Worm (Caenorhabditis elegans) whole organism, early embryonic: ENCODE data around the gene glr-8.

ENCODE experiments used
- B0310.2 ChIP-seq: sonication (generic microtip); optimal IDR thresholded peaks from 2 replicates; lab custom pipeline; 2016; ENCODE audit warnings: mild to moderate bottlenecking, missing genetic modification characterization, missing compliant biosample characterization
- F13C5.2 ChIP-seq: sonication (generic microtip); optimal IDR thresholded peaks from 2 replicates; lab custom pipeline; 2017; ENCODE audit warnings: mild to moderate bottlenecking, missing genetic modification characterization, inconsistent platforms, missing compliant biosample characterization
- ama-1 ChIP-seq: fragments of 150-350 bp; optimal IDR thresholded peaks from 2 replicates; lab custom pipeline; 2014
- ceh-13 ChIP-seq: fragments of 200-800 bp; sonication (Bioruptor generic); optimal IDR thresholded peaks from 2 replicates; lab custom pipeline; 2018; ENCODE audit warnings: mild to moderate bottlenecking, missing genetic modification characterization, missing compliant biosample characterization
- ceh-36 ChIP-seq: sonication (generic microtip); optimal IDR thresholded peaks from 2 replicates; lab custom pipeline; 2016; ENCODE audit warnings: missing genetic modification characterization, inconsistent platforms, missing compliant biosample characterization
- flt-1 ChIP-seq: fragments of 200-800 bp; sonication (Bioruptor generic); IDR thresholded peaks from 2 replicates; pipeline ENCODE4 v1.3.6; 2022; ENCODE audit warnings: missing genetic modification characterization, missing compliant biosample characterization
- hmbx-1 ChIP-seq: sonication (generic microtip); optimal IDR thresholded peaks from 2 replicates; lab custom pipeline; 2016; ENCODE audit warnings: mild to moderate bottlenecking, missing genetic modification characterization, missing compliant biosample characterization
- hmg-4 ChIP-seq: fragments of 200-800 bp; sonication (Bioruptor generic); optimal IDR thresholded peaks from 2 replicates; lab custom pipeline; 2018; ENCODE audit warnings: mild to moderate bottlenecking, missing genetic modification characterization, missing compliant biosample characterization
- pes-1 ChIP-seq: fragments of 200-800 bp; sonication (Bioruptor generic); IDR thresholded peaks from 2 replicates; pipeline ENCODE4 v1.3.6; 2022; ENCODE audit warnings: missing genetic modification reagents, missing genetic modification characterization, missing compliant biosample characterization
- scrt-1 ChIP-seq: fragments of 200-800 bp; sonication (Bioruptor generic); IDR thresholded peaks from 2 replicates; pipeline ENCODE4 v1.3.6; 2022; ENCODE audit warnings: missing genetic modification characterization, missing compliant biosample characterization
- tbx-11 ChIP-seq: fragments of 200-800 bp; sonication (Bioruptor generic); IDR thresholded peaks from 2 replicates; pipeline ENCODE4 v1.3.6; 2022; ENCODE audit warnings: missing genetic modification characterization, missing compliant biosample characterization
- tbx-37 ChIP-seq: fragments of 200-800 bp; sonication (Bioruptor generic); conservative IDR thresholded peaks from 2 replicates; pipeline ENCODE4 v1.3.6; 2022; ENCODE audit warnings: missing genetic modification reagents, missing genetic modification characterization, missing compliant biosample characterization
- tra-4 ChIP-seq: sonication (generic microtip); optimal IDR thresholded peaks from 2 replicates; lab custom pipeline; 2017; ENCODE audit warnings: missing genetic modification characterization, missing compliant biosample characterization

ce11 chrX:6507734-6508133, 2.0 kb downstream of the glr-8 start:
- TF ChIP-seq ama-1 (lab: Kevin White, UChicago) (no peak), F13C5.2 (tag; lab: Kevin White, UChicago) (no peak), scrt-1 (GFP tag; lab: Robert Waterston, UW) (no peak), hmg-4 (GFP tag; lab: Kevin White, UChicago) (no peak), B0310.2 (tag; lab: Kevin White, UChicago) (no peak), hmbx-1 (tag; lab: Kevin White, UChicago) (no peak), tra-4 (tag; lab: Kevin White, UChicago) (no peak), tbx-11 (GFP tag; lab: Robert Waterston, UW) (no peak), tbx-37 (GFP tag; lab: Robert Waterston, UW) (no peak), ceh-36 (tag; lab: Kevin White, UChicago) (no peak), pes-1 (GFP tag; lab: Robert Waterston, UW) (no peak), flt-1 (GFP tag; lab: Robert Waterston, UW) (no peak), ceh-13 (GFP tag; lab: Kevin White, UChicago) (no peak)
